Fruit fly (Drosophila melanogaster) whole organism, embryonic: ENCODE results near the gene CG16772.

Experiments
- Abd-B ChIP-seq: fragments of 200-800 bp; sonication (Bioruptor generic); optimal IDR thresholded peaks from 2 replicates; lab custom pipeline; 2018; ENCODE audit warnings: missing biosample characterization, mild to moderate bottlenecking, missing genetic modification characterization, moderate library complexity
- CG10267 ChIP-seq: fragments of 200-800 bp; sonication (Bioruptor generic); optimal IDR thresholded peaks from 2 replicates; lab custom pipeline; 2018; ENCODE audit warnings: missing biosample characterization, mild to moderate bottlenecking, missing genetic modification characterization, moderate library complexity
- CG11695 ChIP-seq: fragments of 200-800 bp; sonication (Bioruptor generic); IDR thresholded peaks from 3 replicates; pipeline ENCODE4 v1.3.6; 2022; ENCODE audit warnings: missing biosample characterization, missing genetic modification characterization
- CG12219 ChIP-seq: fragments of 200-800 bp; sonication (Bioruptor generic); optimal IDR thresholded peaks from 3 replicates; lab custom pipeline; 2018; ENCODE audit warnings: missing biosample characterization, mild to moderate bottlenecking, missing genetic modification characterization
- CG13287 ChIP-seq: fragments of 200-800 bp; sonication (Bioruptor generic); IDR thresholded peaks from 2 replicates; pipeline ENCODE4 v1.3.6; 2022; ENCODE audit warnings: missing biosample characterization, missing genetic modification characterization; ENCODE audit not compliant: partially characterized antibody
- CG14710 ChIP-seq: fragments of 200-800 bp; sonication (Bioruptor generic); optimal IDR thresholded peaks from 3 replicates; lab custom pipeline; 2019; ENCODE audit warnings: missing biosample characterization, mild to moderate bottlenecking, missing genetic modification characterization, moderate library complexity
- CG14860 ChIP-seq: fragments of 200-800 bp; sonication (Bioruptor generic); IDR thresholded peaks from 3 replicates; pipeline ENCODE4 v1.3.6; 2022; ENCODE audit warnings: missing biosample characterization, missing genetic modification characterization; ENCODE audit not compliant: partially characterized antibody
- CG15514 ChIP-seq: fragments of 200-800 bp; sonication (Bioruptor generic); optimal IDR thresholded peaks from 3 replicates; lab custom pipeline; 2017; ENCODE audit warnings: missing biosample characterization, missing genetic modification characterization, mild to moderate bottlenecking, moderate library complexity, missing genetic modification reagents
- CG16813 ChIP-seq: fragments of 200-800 bp; sonication (Bioruptor generic); IDR thresholded peaks from 3 replicates; pipeline ENCODE4 v1.3.6; 2022; ENCODE audit warnings: missing biosample characterization, missing genetic modification characterization; ENCODE audit not compliant: partially characterized antibody
- CG2116 ChIP-seq: fragments of 200-800 bp; sonication (Bioruptor generic); optimal IDR thresholded peaks from 3 replicates; lab custom pipeline; 2018; ENCODE audit warnings: missing biosample characterization, mild to moderate bottlenecking, missing genetic modification characterization
- CG2129 ChIP-seq: fragments of 200-800 bp; sonication (Bioruptor generic); IDR thresholded peaks from 2 replicates; pipeline ENCODE4 v1.3.6; 2022; ENCODE audit warnings: missing biosample characterization, missing genetic modification characterization; ENCODE audit not compliant: partially characterized antibody
- CG30020 ChIP-seq: fragments of 200-800 bp; optimal IDR thresholded peaks from 2 replicates; lab custom pipeline; 2019; ENCODE audit warnings: missing biosample characterization, mild to moderate bottlenecking, missing genetic modification characterization, moderate library complexity
- CG3995 ChIP-seq: fragments of 200-800 bp; sonication (Bioruptor generic); optimal IDR thresholded peaks from 3 replicates; lab custom pipeline; 2016; ENCODE audit warnings: missing biosample characterization, missing genetic modification characterization
- CG4424 ChIP-seq: fragments of 200-800 bp; sonication (Bioruptor generic); optimal IDR thresholded peaks from 3 replicates; lab custom pipeline; 2016; ENCODE audit warnings: missing biosample characterization, missing genetic modification characterization
- CG6654 ChIP-seq: fragments of 200-800 bp; sonication (Bioruptor generic); optimal IDR thresholded peaks from 2 replicates; lab custom pipeline; 2017; ENCODE audit warnings: missing biosample characterization, mild to moderate bottlenecking, missing genetic modification characterization
- CG6683 ChIP-seq: fragments of 200-800 bp; sonication (Bioruptor generic); optimal IDR thresholded peaks from 2 replicates; lab custom pipeline; 2017; ENCODE audit warnings: missing biosample characterization, mild to moderate bottlenecking, missing genetic modification characterization, missing genetic modification reagents
- CG6689 ChIP-seq: fragments of 200-800 bp; sonication (Bioruptor generic); IDR thresholded peaks from 2 replicates; pipeline ENCODE4 v1.3.6; 2022; ENCODE audit warnings: missing biosample characterization, missing genetic modification characterization
- CG7963 ChIP-seq: fragments of 200-800 bp; sonication (Bioruptor generic); IDR thresholded peaks from 3 replicates; pipeline ENCODE4 v1.3.6; 2022; ENCODE audit warnings: missing biosample characterization, missing genetic modification characterization; ENCODE audit not compliant: partially characterized antibody
- CG7987 ChIP-seq: fragments of 200-800 bp; sonication (Bioruptor generic); optimal IDR thresholded peaks from 2 replicates; lab custom pipeline; 2018; ENCODE audit warnings: missing biosample characterization, mild to moderate bottlenecking, missing genetic modification characterization, moderate library complexity
- Dip3 ChIP-seq: fragments of 200-800 bp; sonication (Bioruptor generic); optimal IDR thresholded peaks from 3 replicates; lab custom pipeline; 2016; ENCODE audit warnings: missing biosample characterization, missing genetic modification characterization
- E2f2 ChIP-seq: fragments of 200-800 bp; sonication (Bioruptor generic); IDR thresholded peaks from 2 replicates; pipeline ENCODE4 v1.3.6; 2022; ENCODE audit warnings: missing biosample characterization, missing genetic modification characterization
- Fer2 ChIP-seq: fragments of 200-800 bp; sonication (Bioruptor generic); optimal IDR thresholded peaks from 2 replicates; lab custom pipeline; 2018; ENCODE audit warnings: missing biosample characterization, mild to moderate bottlenecking, missing genetic modification characterization, moderate library complexity
- HLH4C ChIP-seq: fragments of 200-800 bp; sonication (Bioruptor generic); IDR thresholded peaks from 3 replicates; pipeline ENCODE4 v1.3.6; 2022; ENCODE audit warnings: missing biosample characterization, missing genetic modification characterization; ENCODE audit not compliant: partially characterized antibody
- HmgZ ChIP-seq: fragments of 200-800 bp; sonication (Bioruptor generic); optimal IDR thresholded peaks from 2 replicates; lab custom pipeline; 2018; ENCODE audit warnings: missing biosample characterization, mild to moderate bottlenecking, missing genetic modification characterization
- Lhr ChIP-seq: fragments of 200-800 bp; sonication (Bioruptor generic); optimal IDR thresholded peaks from 3 replicates; lab custom pipeline; 2017; ENCODE audit warnings: mild to moderate bottlenecking, missing biosample characterization, missing genetic modification reagents, missing genetic modification characterization
- MBD-R2 ChIP-seq: fragments of 200-800 bp; sonication (Bioruptor generic); IDR thresholded peaks from 2 replicates; pipeline ENCODE4 v1.3.6; 2022; ENCODE audit warnings: missing biosample characterization, missing genetic modification characterization
- MESR4 ChIP-seq: fragments of 200-800 bp; sonication (Bioruptor generic); optimal IDR thresholded peaks from 2 replicates; lab custom pipeline; 2018; ENCODE audit warnings: missing biosample characterization, mild to moderate bottlenecking, missing genetic modification characterization, moderate library complexity
- Opbp ChIP-seq: fragments of 200-800 bp; sonication (Bioruptor generic); IDR thresholded peaks from 3 replicates; pipeline ENCODE4 v1.3.6; 2022; ENCODE audit warnings: missing biosample characterization, missing genetic modification characterization; ENCODE audit not compliant: partially characterized antibody
- Pdp1 ChIP-seq, 2 experiments: fragments of 200-800 bp; sonication (Bioruptor generic); optimal IDR thresholded peaks; 3 replicates each; lab custom pipeline; 2016; ENCODE audit warnings: missing biosample characterization in 2 of 2, missing genetic modification characterization in 2 of 2, mild to moderate bottlenecking in 1 of 2, moderate library complexity in 1 of 2
- Sry-δ ChIP-seq: fragments of 200-800 bp; sonication (Bioruptor generic); optimal IDR thresholded peaks from 2 replicates; lab custom pipeline; 2016; ENCODE audit warnings: missing biosample characterization, missing genetic modification characterization
- exex ChIP-seq: fragments of 200-800 bp; sonication (Bioruptor generic); optimal IDR thresholded peaks from 4 replicates; lab custom pipeline; 2018; ENCODE audit warnings: missing biosample characterization, mild to moderate bottlenecking, missing genetic modification characterization, moderate library complexity
- klu ChIP-seq: fragments of 200-800 bp; sonication (Bioruptor generic); IDR thresholded peaks from 2 replicates; pipeline ENCODE4 v1.3.6; 2022; ENCODE audit warnings: missing biosample characterization, missing genetic modification characterization
- knrl ChIP-seq: fragments of 200-800 bp; sonication (Bioruptor generic); IDR thresholded peaks from 3 replicates; pipeline ENCODE4 v1.3.6; 2022; ENCODE audit warnings: missing biosample characterization, missing genetic modification characterization; ENCODE audit not compliant: partially characterized antibody
- nmo ChIP-seq: fragments of 200-800 bp; sonication (Bioruptor generic); optimal IDR thresholded peaks from 2 replicates; lab custom pipeline; 2018; ENCODE audit warnings: missing biosample characterization, mild to moderate bottlenecking, missing genetic modification characterization, moderate library complexity
- phol ChIP-seq: fragments of 200-800 bp; sonication (Bioruptor generic); optimal IDR thresholded peaks from 3 replicates; lab custom pipeline; 2018; ENCODE audit warnings: missing biosample characterization, mild to moderate bottlenecking, missing genetic modification characterization, moderate library complexity
- prd ChIP-seq, 3 experiments: fragments of >200 bp in 2 of 3; fragments of 200-800 bp in 1 of 3; sonication (Bioruptor generic) in 1 of 3; optimal IDR thresholded peaks in 2 of 3; IDR thresholded peaks in 1 of 3; 2 replicates in 2 of 3; 3 replicates in 1 of 3; pipeline versions ENCODE4 v1.3.6 to Lab custom; 2017 to 2022; ENCODE audit warnings: missing biosample characterization in 1 of 3, missing genetic modification characterization in 1 of 3
- pzg ChIP-seq: fragments of 200-800 bp; sonication (Bioruptor generic); optimal IDR thresholded peaks from 3 replicates; lab custom pipeline; 2018; ENCODE audit warnings: missing biosample characterization, mild to moderate bottlenecking, missing genetic modification characterization, moderate library complexity
- sna ChIP-seq: fragments of 200-800 bp; sonication (Bioruptor generic); IDR thresholded peaks from 2 replicates; pipeline ENCODE4 v1.3.6; 2022; ENCODE audit warnings: missing biosample characterization, missing genetic modification characterization; ENCODE audit not compliant: partially characterized antibody
- stwl ChIP-seq: fragments of 200-800 bp; sonication (Bioruptor generic); optimal IDR thresholded peaks from 3 replicates; lab custom pipeline; 2018; ENCODE audit warnings: missing biosample characterization, mild to moderate bottlenecking, missing genetic modification characterization, moderate library complexity
- tna ChIP-seq: fragments of 200-800 bp; sonication (Bioruptor generic); IDR thresholded peaks from 2 replicates; pipeline ENCODE4 v1.3.6; 2022; ENCODE audit warnings: missing biosample characterization, missing genetic modification characterization; ENCODE audit not compliant: partially characterized antibody
- wek ChIP-seq: fragments of 200-800 bp; sonication (Bioruptor generic); optimal IDR thresholded peaks from 3 replicates; lab custom pipeline; 2018; ENCODE audit warnings: missing biosample characterization, mild to moderate bottlenecking, missing genetic modification characterization, moderate library complexity
- zen ChIP-seq: fragments of 200-800 bp; sonication (Bioruptor generic); optimal IDR thresholded peaks from 3 replicates; lab custom pipeline; 2018; ENCODE audit warnings: missing biosample characterization, mild to moderate bottlenecking, missing genetic modification characterization, moderate library complexity

Gene CG16772

dm6 chr2L:19951543-19952163, 10.8 kb upstream of the CG16772 start (continued):
- TF ChIP-seq CG4424, result no peak
- no peak for TF ChIP-seq prd (optimal IDR thresholded peaks at IDR 0.05; lab: Kevin White, UChicago)
- TF ChIP-seq prd (GFP tag; IDR thresholded peaks at IDR 0.05; lab: Robert Waterston, UW), result no peak

DNA sequence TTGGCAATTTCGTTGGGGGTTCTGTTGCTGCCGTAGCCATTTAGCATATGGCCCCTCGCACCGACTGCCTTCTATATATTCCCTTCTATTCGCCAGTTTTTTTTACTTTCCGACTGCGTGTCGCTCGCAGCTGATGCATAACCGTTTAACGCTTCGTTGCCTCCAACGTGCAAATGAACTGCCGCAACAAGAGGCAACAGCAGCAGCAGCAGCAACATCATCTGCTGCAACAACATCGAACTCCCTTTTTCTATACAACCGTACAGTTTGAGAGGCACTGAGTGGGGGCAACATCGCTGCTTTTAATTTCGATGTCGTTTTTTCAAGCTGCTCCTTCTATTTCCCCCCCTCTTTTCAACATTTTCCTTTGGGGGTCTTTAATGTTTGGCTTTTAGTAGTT, 10.3 kb upstream of the CG16772 start:
- no peak for TF ChIP-seq CG6689
- peak; percentile 77 for TF ChIP-seq CG6654 (GFP tag; lab: Kevin White, UChicago)

- TF ChIP-seq CG15514 (peak; percentile 24), knrl (GFP tag; lab: Robert Waterston, UW) (peak; percentile 77), MESR4 (GFP tag; lab: Kevin White, UChicago) (peak; percentile 92), Opbp (peak; percentile 75; the same call in 2 of the 3 replicates), CG3995 (GFP tag; lab: Kevin White, UChicago) (peak; percentile 18), CG14860 (GFP tag; lab: Robert Waterston, UW) (peak; percentile 64), stwl (tag; lab: Kevin White, UChicago) (peak; percentile 91), CG6689 (no peak), HmgZ (tag; lab: Kevin White, UChicago) (peak; percentile 30), phol (peak; percentile 11), CG2129 (GFP tag; lab: Robert Waterston, UW) (peak; percentile 33), CG12219 (no peak), Sry-δ (peak; percentile 68), CG16813 (GFP tag; lab: Robert Waterston, UW) (peak; percentile 65), MBD-R2 (GFP tag; lab: Robert Waterston, UW) (peak; percentile 36), Dip3 (GFP tag; lab: Kevin White, UChicago) (no peak), wek (no peak), CG30020 (tag; lab: Kevin White, UChicago) (peak; percentile 43), CG11695 (GFP tag; lab: Robert Waterston, UW) (no peak), zen (tag; lab: Kevin White, UChicago) (peak; percentile 71), tna (GFP tag; lab: Robert Waterston, UW) (peak; percentile 33; the same call in 1 of the 2 replicates), exex (tag; lab: Kevin White, UChicago) (peak; percentile 21), pzg (GFP tag; lab: Kevin White, UChicago) (peak; percentile 80), nmo (peak; percentile 24), Lhr (GFP tag; lab: Kevin White, UChicago) (peak; percentile 40), CG13287 (peak; percentile 84), Pdp1 (GFP tag; optimal IDR thresholded peaks at IDR 0.05; lab: Kevin White, UChicago) (peak in 1 of 2 experiments; percentile 98), Fer2 (tag; lab: Kevin White, UChicago) (no peak), sna (GFP tag; lab: Robert Waterston, UW) (peak; percentile 22), CG7963 (peak; percentile 57; the same call in 2 of the 3 replicates), Abd-B (peak; percentile 25), klu (GFP tag; lab: Robert Waterston, UW) (no peak), CG10267 (tag; lab: Kevin White, UChicago) (peak; percentile 67), E2f2 (peak; percentile 95), CG14710 (peak; percentile 98), HLH4C (GFP tag; lab: Robert Waterston, UW) (peak; percentile 61), CG2116 (peak; percentile 75), CG7987 (GFP tag; lab: Kevin White, UChicago) (no peak), CG6683 (GFP tag; lab: Kevin White, UChicago) (no peak)
Observed at dm6 chr2L:19958520-19959161, 3.8 kb upstream of the CG16772 start, which contains the start of gene COX4. Gene COX4 (plus strand): TSS chr2L:19958713.
